Worm (Caenorhabditis elegans) whole organism, L1 larva: ENCODE measurements around the gene nhr-18.
A peak's percentile ranks its signal among the peaks of the same experiment; 100 is the strongest.

Experiments
- F16B12.6 ChIP-seq: fragments of 150-350 bp; optimal IDR thresholded peaks from 2 replicates; lab custom pipeline; 2014; ENCODE audit warnings: missing biosample characterization, missing genetic modification characterization
- aha-1 ChIP-seq: fragments of 150-350 bp; optimal IDR thresholded peaks from 2 replicates; lab custom pipeline; 2014; ENCODE audit warnings: missing biosample characterization, missing genetic modification characterization
- blmp-1 ChIP-seq: fragments of 150-350 bp; optimal IDR thresholded peaks from 2 replicates; lab custom pipeline; 2014; ENCODE audit warnings: missing biosample characterization, missing genetic modification characterization
- ceh-88 ChIP-seq: fragments of 200-800 bp; sonication (Bioruptor generic); IDR thresholded peaks from 2 replicates; pipeline ENCODE4 v1.3.6; 2022; ENCODE audit warnings: missing genetic modification characterization, missing compliant biosample characterization
- ceh-90 ChIP-seq: sonication (generic microtip); optimal IDR thresholded peaks from 2 replicates; lab custom pipeline; 2016; ENCODE audit warnings: missing genetic modification characterization, missing compliant biosample characterization
- ces-1 ChIP-seq: fragments of 150-350 bp; optimal IDR thresholded peaks from 2 replicates; lab custom pipeline; 2014; ENCODE audit warnings: missing biosample characterization, missing genetic modification reagents, missing genetic modification characterization
- dpl-1 ChIP-seq, 3 experiments: fragments of 150-350 bp in 2 of 3; sonication (generic microtip) in 1 of 3; optimal IDR thresholded peaks; 2 replicates each; lab custom pipeline; 2014 to 2017; ENCODE audit warnings: missing biosample characterization in 3 of 3, missing genetic modification characterization in 3 of 3, missing genetic modification reagents in 3 of 3
- efl-1 ChIP-seq, 4 experiments: fragments of 150-350 bp; optimal IDR thresholded peaks in 3 of 4; peaks in 1 of 4; 1 replicate in 1 of 4; 2 replicates in 3 of 4; lab custom pipeline; 2014; ENCODE audit warnings: missing biosample characterization in 2 of 4, missing genetic modification characterization in 2 of 4, missing genetic modification reagents in 2 of 4
- efl-3 ChIP-seq: fragments of 200-800 bp; sonication (Bioruptor generic); optimal IDR thresholded peaks from 2 replicates; lab custom pipeline; 2018; ENCODE audit warnings: mild to moderate bottlenecking, missing genetic modification characterization, missing compliant biosample characterization
- elt-3 ChIP-seq, 6 experiments: fragments of 150-350 bp in 1 of 6; sonication (generic microtip); optimal IDR thresholded peaks; 2 replicates each; lab custom pipeline; 2017 to 2018; ENCODE audit warnings: missing biosample characterization in 6 of 6, missing genetic modification characterization in 6 of 6, inconsistent platforms in 1 of 6
- fkh-10 ChIP-seq: sonication (generic microtip); optimal IDR thresholded peaks from 2 replicates; lab custom pipeline; 2017; ENCODE audit warnings: missing biosample characterization, missing genetic modification reagents, missing genetic modification characterization
- fkh-4 ChIP-seq: sonication (generic microtip); optimal IDR thresholded peaks from 2 replicates; lab custom pipeline; 2016; ENCODE audit warnings: missing compliant biosample characterization, missing genetic modification characterization, borderline replicate concordance
- fkh-8 ChIP-seq: sonication (generic microtip); optimal IDR thresholded peaks from 2 replicates; lab custom pipeline; 2016; ENCODE audit warnings: mild to moderate bottlenecking, missing genetic modification characterization, missing compliant biosample characterization
- hpl-2 ChIP-seq: fragments of 150-350 bp; optimal IDR thresholded peaks from 2 replicates; lab custom pipeline; 2014; ENCODE audit warnings: missing biosample characterization, missing genetic modification reagents, missing genetic modification characterization
- isw-1 ChIP-seq: fragments of 200-800 bp; sonication (Bioruptor generic); IDR thresholded peaks from 2 replicates; pipeline ENCODE4 v1.3.6; 2022; ENCODE audit warnings: missing genetic modification characterization, missing compliant biosample characterization
- jun-1 ChIP-seq: fragments of 150-350 bp; optimal IDR thresholded peaks from 2 replicates; lab custom pipeline; 2014; ENCODE audit warnings: missing biosample characterization, missing genetic modification reagents, missing genetic modification characterization
- lin-13 ChIP-seq: fragments of 150-350 bp; optimal IDR thresholded peaks from 2 replicates; lab custom pipeline; 2014; ENCODE audit warnings: missing biosample characterization, missing genetic modification reagents, missing genetic modification characterization
- lin-14 ChIP-seq: fragments of 200-800 bp; sonication (Bioruptor generic); optimal IDR thresholded peaks from 2 replicates; lab custom pipeline; 2018; ENCODE audit warnings: mild to moderate bottlenecking, missing genetic modification characterization, moderate library complexity, missing compliant biosample characterization
- lin-35 ChIP-seq, 2 experiments: fragments of 150-350 bp; optimal IDR thresholded peaks; 2 replicates each; lab custom pipeline; 2014; ENCODE audit warnings: missing biosample characterization in 2 of 2, missing genetic modification characterization in 2 of 2, missing genetic modification reagents in 2 of 2
- mab-9 ChIP-seq: fragments of 200-800 bp; sonication (Bioruptor generic); IDR thresholded peaks from 2 replicates; pipeline ENCODE4 v1.3.6; 2022; ENCODE audit warnings: missing genetic modification reagents, missing genetic modification characterization, missing compliant biosample characterization
- mef-2 ChIP-seq: fragments of 150-350 bp; optimal IDR thresholded peaks from 2 replicates; lab custom pipeline; 2014; ENCODE audit warnings: missing biosample characterization, missing genetic modification characterization
- mep-1 ChIP-seq: fragments of 150-350 bp; optimal IDR thresholded peaks from 2 replicates; lab custom pipeline; 2014; ENCODE audit warnings: missing biosample characterization, missing genetic modification characterization
- nhr-11 ChIP-seq: fragments of 150-350 bp; optimal IDR thresholded peaks from 2 replicates; lab custom pipeline; 2014; ENCODE audit warnings: missing biosample characterization, missing genetic modification characterization
- nhr-12 ChIP-seq: sonication (generic microtip); optimal IDR thresholded peaks from 2 replicates; lab custom pipeline; 2017; ENCODE audit warnings: missing biosample characterization, missing genetic modification characterization
- nhr-19 ChIP-seq: fragments of 200-800 bp; sonication (Bioruptor generic); conservative IDR thresholded peaks from 2 replicates; pipeline ENCODE4 v1.3.6; 2022; ENCODE audit warnings: missing genetic modification characterization, missing compliant biosample characterization
- nhr-237 ChIP-seq: fragments of 150-350 bp; optimal IDR thresholded peaks from 2 replicates; lab custom pipeline; 2014; ENCODE audit warnings: missing biosample characterization, missing genetic modification characterization
- nhr-28 ChIP-seq: fragments of 150-350 bp; optimal IDR thresholded peaks from 2 replicates; lab custom pipeline; 2014; ENCODE audit warnings: missing biosample characterization, missing genetic modification characterization
- nhr-47 ChIP-seq: sonication (generic microtip); optimal IDR thresholded peaks from 2 replicates; lab custom pipeline; 2016; ENCODE audit warnings: mild to moderate bottlenecking, missing genetic modification characterization, moderate library complexity, missing compliant biosample characterization
- nhr-76 ChIP-seq: sonication (generic microtip); optimal IDR thresholded peaks from 2 replicates; lab custom pipeline; 2017; ENCODE audit warnings: missing biosample characterization, missing genetic modification characterization
- nhr-85 ChIP-seq: sonication (generic microtip); peaks from one replicate; lab custom pipeline; 2016; ENCODE audit warnings: missing genetic modification characterization, inconsistent platforms, missing compliant biosample characterization
- nhr-90 ChIP-seq: sonication (generic microtip); optimal IDR thresholded peaks from 2 replicates; lab custom pipeline; 2016; ENCODE audit warnings: mild to moderate bottlenecking, missing genetic modification characterization, missing compliant biosample characterization; ENCODE audit not compliant: poor library complexity
- pag-3 ChIP-seq: sonication (generic microtip); optimal IDR thresholded peaks from 2 replicates; lab custom pipeline; 2017; ENCODE audit warnings: missing genetic modification characterization, mild to moderate bottlenecking, missing compliant biosample characterization, antibody characterized with exemption, borderline replicate concordance; ENCODE audit not compliant: insufficient read depth
- pax-3 ChIP-seq: fragments of 200-800 bp; sonication (Bioruptor generic); optimal IDR thresholded peaks from 2 replicates; lab custom pipeline; 2018; ENCODE audit warnings: mild to moderate bottlenecking, missing genetic modification characterization, moderate library complexity, missing compliant biosample characterization
- pqm-1 ChIP-seq: sonication (generic microtip); optimal IDR thresholded peaks from 3 replicates; lab custom pipeline; 2017; ENCODE audit warnings: missing biosample characterization, missing genetic modification characterization
- snpc-4 ChIP-seq: fragments of 150-350 bp; optimal IDR thresholded peaks from 2 replicates; lab custom pipeline; 2014; ENCODE audit warnings: missing biosample characterization, missing genetic modification characterization
- snu-23 ChIP-seq: sonication (generic microtip); optimal IDR thresholded peaks from 2 replicates; lab custom pipeline; 2016; ENCODE audit warnings: missing genetic modification characterization, missing compliant biosample characterization
- sox-4 ChIP-seq: sonication (generic microtip); optimal IDR thresholded peaks from 2 replicates; lab custom pipeline; 2016; ENCODE audit warnings: missing genetic modification characterization, missing compliant biosample characterization
- sptf-1 ChIP-seq: fragments of 150-350 bp; optimal IDR thresholded peaks from 2 replicates; lab custom pipeline; 2014; ENCODE audit warnings: missing biosample characterization, missing genetic modification characterization
- swsn-7 ChIP-seq: sonication (generic microtip); optimal IDR thresholded peaks from 2 replicates; lab custom pipeline; 2016; ENCODE audit warnings: missing genetic modification characterization, missing compliant biosample characterization
- unc-130 ChIP-seq: fragments of 150-350 bp; optimal IDR thresholded peaks from 2 replicates; lab custom pipeline; 2017; ENCODE audit warnings: missing biosample characterization, missing genetic modification characterization, inconsistent platforms
- unc-62 ChIP-seq: fragments of 150-350 bp; optimal IDR thresholded peaks from 2 replicates; lab custom pipeline; 2014; ENCODE audit warnings: missing biosample characterization, missing genetic modification reagents, missing genetic modification characterization
- unc-86 ChIP-seq: sonication (generic microtip); optimal IDR thresholded peaks from 2 replicates; lab custom pipeline; 2016; ENCODE audit warnings: missing genetic modification characterization, missing compliant biosample characterization
- vab-15 ChIP-seq: sonication (generic microtip); optimal IDR thresholded peaks from 2 replicates; lab custom pipeline; 2017; ENCODE audit warnings: missing genotype, mild to moderate bottlenecking, missing genetic modification characterization, missing compliant biosample characterization
- xbp-1 ChIP-seq: sonication (generic microtip); optimal IDR thresholded peaks from 2 replicates; lab custom pipeline; 2016; ENCODE audit warnings: missing genetic modification characterization, missing compliant biosample characterization
- zag-1 ChIP-seq: fragments of 150-350 bp; optimal IDR thresholded peaks from 2 replicates; lab custom pipeline; 2014; ENCODE audit warnings: missing biosample characterization, missing genetic modification characterization
- zip-4 ChIP-seq: fragments of 200-800 bp; sonication (Bioruptor generic); optimal IDR thresholded peaks from 2 replicates; lab custom pipeline; 2018; ENCODE audit warnings: mild to moderate bottlenecking, missing genetic modification characterization, moderate library complexity, missing compliant biosample characterization
- ztf-11 ChIP-seq, 2 experiments: sonication (generic microtip); optimal IDR thresholded peaks; 2 replicates each; lab custom pipeline; 2016 to 2017; ENCODE audit warnings: missing genetic modification characterization in 2 of 2, missing biosample characterization in 1 of 2, missing compliant biosample characterization in 1 of 2

nhr-18 gene

DNA sequence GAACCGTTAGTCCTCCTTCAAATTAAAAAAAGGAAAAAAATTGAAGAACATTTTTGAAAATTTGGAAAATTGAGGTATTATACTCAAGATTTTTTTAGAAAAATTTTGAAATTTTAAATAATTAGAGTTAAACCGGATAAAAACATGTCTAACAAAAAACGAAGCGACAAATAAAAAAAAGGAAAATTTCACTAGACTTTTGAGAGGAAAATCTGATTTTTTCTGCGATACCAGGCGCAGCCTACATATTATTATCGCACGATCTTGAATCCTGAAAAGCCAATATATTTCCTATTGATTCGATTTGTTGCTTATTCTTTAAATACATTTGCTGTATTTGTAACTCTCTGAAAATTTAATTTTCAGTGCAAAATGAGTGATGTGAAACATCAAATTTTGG, 11.7 kb upstream of the nhr-18 start, which contains the start of gene nstp-8:
Gene nstp-8 (plus strand): TSS at position 301 of the 400 bp plus-strand sequence.
- no peak for TF ChIP-seq jun-1
- peak; percentile 30 for TF ChIP-seq blmp-1 (tag; lab: Kevin White, UChicago)
- no peak for TF ChIP-seq dpl-1 (GFP tag; optimal IDR thresholded peaks at IDR 0.05; lab: Kevin White, UChicago)

DNA sequence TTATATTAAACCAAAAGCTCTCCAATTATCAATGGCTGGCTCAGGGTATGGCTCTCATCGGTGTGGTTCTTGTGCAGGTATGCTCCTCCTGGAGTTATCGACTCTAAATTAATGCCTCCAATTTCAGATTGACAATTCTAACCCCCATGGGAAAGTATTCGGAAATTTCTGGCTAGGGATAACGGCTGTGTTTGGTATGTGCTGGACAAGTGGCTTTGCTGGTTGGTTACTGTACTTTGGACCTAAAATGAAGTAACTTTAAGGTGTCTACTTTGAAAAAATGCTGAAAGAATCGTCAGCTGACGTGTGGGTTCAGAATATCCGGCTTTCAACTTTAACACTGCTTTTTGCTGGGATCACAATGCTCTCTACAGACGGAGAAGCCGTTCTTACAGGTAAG, 10.1 kb upstream of the nhr-18 start:
- no peak for TF ChIP-seq efl-3 (GFP tag; lab: Kevin White, UChicago)
- no peak for TF ChIP-seq ztf-11 (tag; optimal IDR thresholded peaks at IDR 0.05; lab: Kevin White, UChicago)
- TF ChIP-seq nhr-90 (tag; lab: Kevin White, UChicago) = no peak
- TF ChIP-seq dpl-1 (GFP tag; optimal IDR thresholded peaks at IDR 0.05; lab: Kevin White, UChicago) = no peak
- no peak for TF ChIP-seq unc-86 (tag; lab: Kevin White, UChicago)
- no peak for TF ChIP-seq zag-1 (tag; lab: Kevin White, UChicago)
- TF ChIP-seq nhr-12 (tag; lab: Kevin White, UChicago) = no peak
- TF ChIP-seq ces-1 (GFP tag; lab: Kevin White, UChicago) = no peak
- no peak for TF ChIP-seq ceh-90 (tag; lab: Kevin White, UChicago)
- TF ChIP-seq sptf-1 (tag; lab: Kevin White, UChicago) = no peak
- no peak for TF ChIP-seq nhr-85 (tag; lab: Kevin White, UChicago)
- TF ChIP-seq ceh-88 (GFP tag; lab: Robert Waterston, UW) = no peak

DNA sequence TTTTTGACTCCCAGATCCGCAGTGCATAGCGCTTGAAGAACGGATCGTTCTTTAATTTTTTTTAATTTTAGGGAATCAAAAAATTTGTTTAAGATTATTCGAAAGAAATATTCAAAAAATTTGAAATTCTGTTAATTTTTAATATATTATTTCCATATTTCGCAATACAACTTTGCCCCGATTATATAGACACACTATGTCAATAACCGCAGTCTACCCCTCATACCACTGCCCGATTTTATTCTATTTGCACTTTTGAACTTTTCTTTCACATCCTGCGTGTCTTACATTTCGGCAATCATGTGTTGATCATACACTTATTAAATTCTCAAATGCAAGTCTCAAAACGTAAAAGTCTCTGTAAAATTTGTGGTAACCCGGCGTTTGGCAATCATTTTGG, 8.2 kb upstream of the nhr-18 start, which contains the start of gene nhr-56:
Gene nhr-56 (plus strand): TSS at position 202 of the 400 bp plus-strand sequence.
- TF ChIP-seq fkh-8 = peak; percentile 19
- TF ChIP-seq nhr-90 (tag; lab: Kevin White, UChicago) = peak; percentile 38
- TF ChIP-seq nhr-76 = no peak
- TF ChIP-seq sox-4 (tag; lab: Kevin White, UChicago) = no peak
- peak; percentile 14; the same call in 1 of the 2 replicates for TF ChIP-seq nhr-19 (GFP tag; lab: Robert Waterston, UW)
- peak; percentile 23 for TF ChIP-seq nhr-47 (tag; lab: Kevin White, UChicago)
- TF ChIP-seq unc-130 = no peak
- TF ChIP-seq jun-1 = peak; percentile 34
- TF ChIP-seq mef-2 = no peak
- no peak for TF ChIP-seq zag-1 (tag; lab: Kevin White, UChicago)
- TF ChIP-seq vab-15 (tag; lab: Kevin White, UChicago) = no peak
- TF ChIP-seq ceh-88 (GFP tag; lab: Robert Waterston, UW) = no peak
- peak; percentile 72 for TF ChIP-seq nhr-85 (tag; lab: Kevin White, UChicago)
- TF ChIP-seq efl-3 (GFP tag; lab: Kevin White, UChicago) = no peak
- no peak for TF ChIP-seq ztf-11 (tag; optimal IDR thresholded peaks at IDR 0.05; lab: Kevin White, UChicago)
- TF ChIP-seq fkh-10 (GFP tag; lab: Kevin White, UChicago) = no peak
- no peak for TF ChIP-seq isw-1 (GFP tag; lab: Robert Waterston, UW)
- TF ChIP-seq ces-1 (GFP tag; lab: Kevin White, UChicago) = no peak
- peak; percentile 68 for TF ChIP-seq zip-4 (GFP tag; lab: Kevin White, UChicago)
- peak; percentile 56 for TF ChIP-seq snu-23 (GFP tag; lab: Kevin White, UChicago)
- TF ChIP-seq efl-1 (optimal IDR thresholded peaks at IDR 0.05; lab: Kevin White, UChicago) = peak; percentile 23 to 28
- TF ChIP-seq efl-1 (GFP tag; optimal IDR thresholded peaks at IDR 0.05 in 1 of 2; lab: Kevin White, UChicago) = peak; percentile 3 to 87
- TF ChIP-seq lin-14 (GFP tag; lab: Kevin White, UChicago) = no peak
- no peak for TF ChIP-seq aha-1 (tag; lab: Kevin White, UChicago)
- TF ChIP-seq lin-13 = no peak
- TF ChIP-seq snpc-4 = no peak
- TF ChIP-seq elt-3 (tag; optimal IDR thresholded peaks at IDR 0.05; lab: Kevin White, UChicago) = no peak
- TF ChIP-seq hpl-2 (GFP tag; lab: Kevin White, UChicago) = no peak
- no peak for TF ChIP-seq F16B12.6 (tag; lab: Kevin White, UChicago)
- TF ChIP-seq fkh-4 = no peak
- no peak for TF ChIP-seq pag-3 (tag; lab: Kevin White, UChicago)
- TF ChIP-seq nhr-11 (tag; lab: Kevin White, UChicago) = no peak
- no peak for TF ChIP-seq mab-9 (GFP tag; lab: Robert Waterston, UW)
- peak; percentile 60 for TF ChIP-seq mep-1
- no peak for TF ChIP-seq pqm-1 (tag; lab: Kevin White, UChicago)
- no peak for TF ChIP-seq xbp-1 (tag; lab: Kevin White, UChicago)
- TF ChIP-seq nhr-237 (tag; lab: Kevin White, UChicago) = no peak
- no peak for TF ChIP-seq ceh-90 (tag; lab: Kevin White, UChicago)
- peak; percentile 32 for TF ChIP-seq swsn-7 (tag; lab: Kevin White, UChicago)
- no peak for TF ChIP-seq pax-3 (tag; lab: Kevin White, UChicago)
- TF ChIP-seq lin-35 (GFP tag; optimal IDR thresholded peaks at IDR 0.05; lab: Kevin White, UChicago) = peak in 1 of 2 experiments; percentile 63
- TF ChIP-seq nhr-28 = no peak
- TF ChIP-seq unc-62 (GFP tag; lab: Kevin White, UChicago) = no peak
